Worm (Caenorhabditis elegans): ENCODE measurements around the gene sur-7.

The sur-7 gene

DNA sequence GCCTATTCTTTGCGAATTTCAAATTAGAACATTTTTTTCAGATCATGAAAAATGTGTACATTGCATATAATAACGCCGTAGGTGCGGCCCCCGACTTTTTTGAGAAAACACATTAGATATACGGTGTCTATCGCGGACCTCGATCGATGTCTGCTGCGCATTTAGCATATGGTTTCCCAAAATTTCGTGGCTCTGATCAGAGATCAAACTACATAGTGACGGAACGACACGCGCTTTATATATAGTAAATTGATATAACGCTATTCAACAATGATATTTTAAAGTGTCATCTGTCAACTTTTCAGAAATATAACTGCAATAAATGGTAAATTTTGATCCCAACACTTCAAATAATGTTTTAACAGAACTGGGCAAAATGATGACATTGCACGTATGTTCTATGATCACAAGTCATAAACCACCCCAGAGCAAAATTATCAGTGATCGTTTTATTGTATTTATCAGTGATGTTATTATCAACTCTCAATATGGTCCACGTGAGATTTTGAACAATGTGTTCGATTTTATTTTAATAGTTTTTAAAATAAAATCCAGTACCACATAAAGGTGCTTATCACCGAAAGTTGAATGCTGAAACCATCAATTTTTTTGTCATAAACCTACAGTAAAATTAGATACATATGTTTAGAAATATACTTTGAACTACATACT lies 30.0 kb upstream of the sur-7 start:
- TF ChIP-seq mab-5 (tag; optimal IDR thresholded peaks at IDR 0.05): no peak
- no peak for TF ChIP-seq cnd-1 (tag; optimal IDR thresholded peaks at IDR 0.05)
- TF ChIP-seq unc-39 (tag; optimal IDR thresholded peaks at IDR 0.05): no peak
- no peak for TF ChIP-seq unc-62 (GFP tag; optimal IDR thresholded peaks at IDR 0.05)
- TF ChIP-seq M03D4.4 (tag; optimal IDR thresholded peaks at IDR 0.05): no peak

- TF ChIP-seq unc-39 (tag; optimal IDR thresholded peaks at IDR 0.05) (no peak), unc-62 (GFP tag; optimal IDR thresholded peaks at IDR 0.05) (peak; percentile 29), elt-1 (tag; optimal IDR thresholded peaks at IDR 0.05; ENCODE audit: borderline replicate concordance, insufficient read depth) (peak; percentile 65), drap-1 (GFP tag; optimal IDR thresholded peaks at IDR 0.05) (no peak), ztf-11 (tag; optimal IDR thresholded peaks at IDR 0.05) (no peak), mls-2 (tag; optimal IDR thresholded peaks at IDR 0.05) (no peak), bed-3 (GFP tag; optimal IDR thresholded peaks at IDR 0.05) (no peak), sptf-1 (tag; optimal IDR thresholded peaks at IDR 0.05) (no peak), nhr-2 (tag; optimal IDR thresholded peaks at IDR 0.05) (no peak), lin-13 (tag; optimal IDR thresholded peaks at IDR 0.05) (no peak), elt-3 (tag; optimal IDR thresholded peaks at IDR 0.05) (no peak)
Measured at ce11 chrX:16349019-16349418, 27.4 kb upstream of the sur-7 start.

- TF ChIP-seq flh-1 (GFP tag; optimal IDR thresholded peaks at IDR 0.05): no peak
- TF ChIP-seq nhr-237 (tag; optimal IDR thresholded peaks at IDR 0.05): no peak
- TF ChIP-seq ceh-83 (GFP tag; optimal IDR thresholded peaks at IDR 0.05): no peak
- no peak for TF ChIP-seq zip-8 (tag; optimal IDR thresholded peaks at IDR 0.05)
- no peak for TF ChIP-seq sptf-1 (tag; optimal IDR thresholded peaks at IDR 0.05)
- TF ChIP-seq unc-39 (tag; optimal IDR thresholded peaks at IDR 0.05): no peak
- TF ChIP-seq nhr-2 (tag; optimal IDR thresholded peaks at IDR 0.05): no peak
- no peak for TF ChIP-seq unc-120 (tag; optimal IDR thresholded peaks at IDR 0.05; ENCODE audit: poor library complexity, severe bottlenecking)
- TF ChIP-seq mls-2 (tag; optimal IDR thresholded peaks at IDR 0.05): no peak
- no peak for TF ChIP-seq M03D4.4 (tag; optimal IDR thresholded peaks at IDR 0.05)
- TF ChIP-seq sem-2 (GFP tag; optimal IDR thresholded peaks at IDR 0.05): no peak
- no peak for TF ChIP-seq mab-5 (tag; optimal IDR thresholded peaks at IDR 0.05)
- TF ChIP-seq ham-2 (GFP tag; optimal IDR thresholded peaks at IDR 0.05): no peak
- no peak for TF ChIP-seq blmp-1 (tag; optimal IDR thresholded peaks at IDR 0.05)
- no peak for TF ChIP-seq drap-1 (GFP tag; optimal IDR thresholded peaks at IDR 0.05)
- no peak for TF ChIP-seq tbx-8 (GFP tag; optimal IDR thresholded peaks at IDR 0.05)
Measured at ce11 chrX:16352503-16352902, 23.9 kb upstream of the sur-7 start.

ce11 chrX:16354598-16355211 lies 21.7 kb upstream of the sur-7 start, which contains the start of gene nhr-28:
Gene nhr-28, plus strand, starts transcription at chrX:16354976.
- TF ChIP-seq flh-1 (GFP tag; optimal IDR thresholded peaks at IDR 0.05) (no peak), ceh-39 (tag; optimal IDR thresholded peaks at IDR 0.05) (no peak), unc-62 (GFP tag; optimal IDR thresholded peaks at IDR 0.05) (no peak), tbx-8 (GFP tag; optimal IDR thresholded peaks at IDR 0.05) (no peak), snpc-4 (tag; optimal IDR thresholded peaks at IDR 0.05) (no peak), elt-1 (tag; optimal IDR thresholded peaks at IDR 0.05; ENCODE audit: borderline replicate concordance, insufficient read depth) (no peak), mls-2 (tag; optimal IDR thresholded peaks at IDR 0.05) (no peak)

ce11 chrX:16356341-16356740 lies 20.0 kb upstream of the sur-7 start:
- TF ChIP-seq mep-1 (tag; optimal IDR thresholded peaks at IDR 0.05) (no peak), sem-2 (GFP tag; optimal IDR thresholded peaks at IDR 0.05) (no peak), nhr-76 (tag; optimal IDR thresholded peaks at IDR 0.05) (no peak), ces-1 (GFP tag; optimal IDR thresholded peaks at IDR 0.05) (no peak), lin-32 (GFP tag; optimal IDR thresholded peaks at IDR 0.05) (no peak), ceh-43 (GFP tag; optimal IDR thresholded peaks at IDR 0.05) (no peak), ceh-83 (GFP tag; optimal IDR thresholded peaks at IDR 0.05) (no peak), lsy-2 (tag; optimal IDR thresholded peaks at IDR 0.05) (no peak), mab-5 (tag; optimal IDR thresholded peaks at IDR 0.05) (no peak), unc-39 (tag; optimal IDR thresholded peaks at IDR 0.05) (no peak), ceh-39 (tag; optimal IDR thresholded peaks at IDR 0.05) (no peak), lin-13 (tag; optimal IDR thresholded peaks at IDR 0.05) (no peak), nhr-28 (tag; optimal IDR thresholded peaks at IDR 0.05) (no peak)
